Worm (Caenorhabditis elegans) whole organism, L3 larva: ENCODE results near the gene kel-8.

Experiments
- ama-1 ChIP-seq: fragments of 150-350 bp; optimal IDR thresholded peaks from 2 replicates; lab custom pipeline; 2018
- ceh-82 ChIP-seq: fragments of 150-350 bp; optimal IDR thresholded peaks from 2 replicates; lab custom pipeline; 2014; ENCODE audit warnings: missing biosample characterization, missing genetic modification characterization
- ceh-9 ChIP-seq: sonication (generic microtip); optimal IDR thresholded peaks from 2 replicates; lab custom pipeline; 2018; ENCODE audit warnings: missing biosample characterization, missing genetic modification characterization
- eor-1 ChIP-seq, 2 experiments: fragments of 150-350 bp; optimal IDR thresholded peaks; 2 replicates each; lab custom pipeline; 2014 to 2018; ENCODE audit warnings: missing biosample characterization in 2 of 2, missing genetic modification characterization in 2 of 2
- nhr-28 ChIP-seq: fragments of 150-350 bp; optimal IDR thresholded peaks from 2 replicates; lab custom pipeline; 2014; ENCODE audit warnings: missing biosample characterization, missing genetic modification characterization
- pha-4 ChIP-seq: fragments of 150-350 bp; optimal IDR thresholded peaks from 2 replicates; lab custom pipeline; 2014; ENCODE audit warnings: missing biosample characterization, missing genetic modification reagents, missing genetic modification characterization

DNA sequence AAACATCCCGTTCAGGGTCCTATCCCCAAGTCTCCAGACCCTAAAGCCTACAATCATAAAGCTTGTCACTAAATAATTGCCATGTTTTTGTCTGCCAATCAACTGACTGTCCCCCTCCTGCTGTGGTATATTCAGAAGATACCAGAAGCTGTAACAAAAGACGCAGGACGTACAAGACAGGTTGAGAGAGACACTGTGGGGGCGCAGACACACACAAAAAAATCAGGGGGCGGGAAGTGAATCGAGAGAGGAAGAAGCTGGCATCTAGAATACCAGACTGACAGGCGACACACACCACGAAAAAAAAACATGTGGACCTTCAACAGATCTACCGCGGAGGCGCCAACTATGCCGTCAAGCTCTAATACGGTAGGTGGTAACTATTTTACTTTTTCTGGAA is at the start of gene kel-8:
- TF ChIP-seq nhr-28 (no peak), ceh-9 (tag; lab: Kevin White, UChicago) (no peak), ama-1 (lab: Kevin White, UChicago) (no peak), eor-1 (tag; optimal IDR thresholded peaks at IDR 0.05; lab: Kevin White, UChicago) (no peak), ceh-82 (no peak), pha-4 (tag; lab: Kevin White, UChicago) (no peak)
